Fruit fly (Drosophila melanogaster) whole organism, embryonic: Measurements from ENCODE around the gene Acp76A.
A peak's percentile ranks its signal among the peaks of the same experiment; 100 is the strongest.

ENCODE experiments used
- BEAF-32 ChIP-seq: fragments of 200-800 bp; sonication (Bioruptor generic); optimal IDR thresholded peaks from 3 replicates; lab custom pipeline; 2017; ENCODE audit warnings: missing biosample characterization, missing genetic modification characterization, mild to moderate bottlenecking, moderate library complexity, missing genetic modification reagents
- CG10147 ChIP-seq: fragments of 200-800 bp; sonication (Bioruptor generic); optimal IDR thresholded peaks from 2 replicates; lab custom pipeline; 2019; ENCODE audit warnings: missing biosample characterization, mild to moderate bottlenecking, missing genetic modification characterization, moderate library complexity
- CG10431 ChIP-seq: fragments of 200-800 bp; sonication (Bioruptor generic); optimal IDR thresholded peaks from 3 replicates; lab custom pipeline; 2018; ENCODE audit warnings: missing biosample characterization, mild to moderate bottlenecking, missing genetic modification characterization
- CG12155 ChIP-seq: fragments of 200-800 bp; sonication (Bioruptor generic); optimal IDR thresholded peaks from 3 replicates; lab custom pipeline; 2016; ENCODE audit warnings: missing biosample characterization, missing genetic modification characterization
- CG12659 ChIP-seq: fragments of 200-800 bp; sonication (Bioruptor generic); optimal IDR thresholded peaks from 3 replicates; lab custom pipeline; 2017; ENCODE audit warnings: mild to moderate bottlenecking, missing biosample characterization, missing genetic modification reagents, missing genetic modification characterization
- CG15073 ChIP-seq: fragments of 200-800 bp; sonication (Bioruptor generic); optimal IDR thresholded peaks from 2 replicates; lab custom pipeline; 2016; ENCODE audit warnings: missing biosample characterization, missing genetic modification characterization
- CG32532 ChIP-seq: fragments of 200-800 bp; sonication (Bioruptor generic); IDR thresholded peaks from 2 replicates; pipeline ENCODE4 v1.3.6; 2022; ENCODE audit warnings: missing biosample characterization, missing genetic modification characterization
- CG3281 ChIP-seq: fragments of 200-800 bp; sonication (Bioruptor generic); optimal IDR thresholded peaks from 3 replicates; lab custom pipeline; 2017; ENCODE audit warnings: missing biosample characterization, mild to moderate bottlenecking, missing genetic modification characterization
- CG33557 ChIP-seq: fragments of 200-800 bp; sonication (Bioruptor generic); optimal IDR thresholded peaks from 2 replicates; lab custom pipeline; 2019; ENCODE audit warnings: missing biosample characterization, mild to moderate bottlenecking, missing genetic modification characterization, moderate library complexity
- CG4328 ChIP-seq: fragments of 200-800 bp; sonication (Bioruptor generic); optimal IDR thresholded peaks from 3 replicates; lab custom pipeline; 2017; ENCODE audit warnings: missing biosample characterization, missing genetic modification reagents, missing genetic modification characterization
- CG6272 ChIP-seq: fragments of 200-800 bp; sonication (Bioruptor generic); IDR thresholded peaks from 2 replicates; pipeline ENCODE4 v1.3.6; 2022; ENCODE audit warnings: missing biosample characterization, missing genetic modification characterization
- CG6791 ChIP-seq: fragments of 200-800 bp; sonication (Bioruptor generic); IDR thresholded peaks from 3 replicates; pipeline ENCODE4 v1.3.6; 2022; ENCODE audit warnings: missing biosample characterization, missing genetic modification characterization; ENCODE audit not compliant: partially characterized antibody
- CG7372 ChIP-seq: fragments of 200-800 bp; sonication (Bioruptor generic); IDR thresholded peaks from 2 replicates; pipeline ENCODE4 v1.3.6; 2022; ENCODE audit warnings: missing biosample characterization, missing genetic modification characterization
- CG7556 ChIP-seq: fragments of 200-800 bp; sonication (Bioruptor generic); optimal IDR thresholded peaks from 2 replicates; lab custom pipeline; 2017; ENCODE audit warnings: missing biosample characterization, mild to moderate bottlenecking, missing genetic modification characterization
- CG7745 ChIP-seq: fragments of 200-800 bp; sonication (Bioruptor generic); optimal IDR thresholded peaks from 2 replicates; lab custom pipeline; 2018; ENCODE audit warnings: missing biosample characterization, mild to moderate bottlenecking, missing genetic modification characterization, moderate library complexity
- CG8290 ChIP-seq, 3 experiments: fragments of 200-800 bp; sonication (Bioruptor generic); optimal IDR thresholded peaks; 2 replicates each; lab custom pipeline; 2016 to 2019; ENCODE audit warnings: missing biosample characterization in 3 of 3, missing genetic modification characterization in 3 of 3, mild to moderate bottlenecking in 2 of 3, moderate library complexity in 1 of 3
- CG8944 ChIP-seq: fragments of 200-800 bp; sonication (Bioruptor generic); optimal IDR thresholded peaks from 3 replicates; lab custom pipeline; 2016; ENCODE audit warnings: missing biosample characterization, missing genetic modification characterization
- CG9437 ChIP-seq: fragments of 200-800 bp; sonication (Bioruptor generic); optimal IDR thresholded peaks from 2 replicates; lab custom pipeline; 2018; ENCODE audit warnings: missing biosample characterization, mild to moderate bottlenecking, missing genetic modification characterization
- CG9876 ChIP-seq: fragments of 200-800 bp; sonication (Bioruptor generic); optimal IDR thresholded peaks from 2 replicates; lab custom pipeline; 2016; ENCODE audit warnings: missing biosample characterization, missing genetic modification characterization
- CoRest ChIP-seq: fragments of 200-800 bp; sonication (Bioruptor generic); optimal IDR thresholded peaks from 3 replicates; lab custom pipeline; 2018; ENCODE audit warnings: missing biosample characterization, mild to moderate bottlenecking, missing genetic modification characterization, moderate library complexity
- D ChIP-seq, 2 experiments: fragments of 200-800 bp in 1 of 2; fragments of >200 bp in 1 of 2; sonication (Bioruptor generic) in 1 of 2; optimal IDR thresholded peaks; 2 replicates in 1 of 2; 3 replicates in 1 of 2; lab custom pipeline; 2017; ENCODE audit warnings: mild to moderate bottlenecking in 1 of 2, missing biosample characterization in 1 of 2, missing genetic modification characterization in 1 of 2, missing genetic modification reagents in 1 of 2
- Dip2 ChIP-seq: fragments of 200-800 bp; sonication (Bioruptor generic); IDR thresholded peaks from 2 replicates; pipeline ENCODE4 v1.3.6; 2022; ENCODE audit warnings: missing biosample characterization, missing genetic modification characterization
- Dp ChIP-seq: fragments of 200-800 bp; sonication (Bioruptor generic); optimal IDR thresholded peaks from 2 replicates; lab custom pipeline; 2018; ENCODE audit warnings: missing biosample characterization, mild to moderate bottlenecking, missing genetic modification characterization, moderate library complexity
- Ets97D ChIP-seq: fragments of 200-800 bp; sonication (Bioruptor generic); optimal IDR thresholded peaks from 3 replicates; lab custom pipeline; 2016; ENCODE audit warnings: missing biosample characterization, missing genetic modification characterization
- HLHmδ ChIP-seq: fragments of 200-800 bp; sonication (Bioruptor generic); optimal IDR thresholded peaks from 2 replicates; lab custom pipeline; 2018; ENCODE audit warnings: missing biosample characterization, mild to moderate bottlenecking, missing genetic modification characterization, moderate library complexity
- HmgZ ChIP-seq: fragments of 200-800 bp; sonication (Bioruptor generic); optimal IDR thresholded peaks from 2 replicates; lab custom pipeline; 2018; ENCODE audit warnings: missing biosample characterization, mild to moderate bottlenecking, missing genetic modification characterization
- Hr51 ChIP-seq, 2 experiments: fragments of 200-800 bp; sonication (Bioruptor generic); optimal IDR thresholded peaks; 2 replicates in 1 of 2; 3 replicates in 1 of 2; lab custom pipeline; 2016 to 2018; ENCODE audit warnings: missing biosample characterization in 2 of 2, missing genetic modification characterization in 2 of 2, mild to moderate bottlenecking in 1 of 2, moderate library complexity in 1 of 2
- Oli ChIP-seq: fragments of 200-800 bp; sonication (Bioruptor generic); optimal IDR thresholded peaks from 2 replicates; lab custom pipeline; 2018; ENCODE audit warnings: missing biosample characterization, mild to moderate bottlenecking, missing genetic modification characterization, moderate library complexity
- Xbp1 ChIP-seq: fragments of 200-800 bp; sonication (Bioruptor generic); optimal IDR thresholded peaks from 3 replicates; lab custom pipeline; 2016; ENCODE audit warnings: missing biosample characterization, mild to moderate bottlenecking, missing genetic modification characterization
- abd-A ChIP-seq: fragments of 200-800 bp; sonication (Bioruptor generic); optimal IDR thresholded peaks from 3 replicates; lab custom pipeline; 2019; ENCODE audit warnings: missing biosample characterization, mild to moderate bottlenecking, missing genetic modification characterization, moderate library complexity
- aop ChIP-seq: fragments of 200-800 bp; sonication (Bioruptor generic); IDR thresholded peaks from 2 replicates; pipeline ENCODE4 v1.3.6; 2022; ENCODE audit warnings: missing biosample characterization, missing genetic modification characterization
- btn ChIP-seq: fragments of 200-800 bp; sonication (Bioruptor generic); optimal IDR thresholded peaks from 2 replicates; lab custom pipeline; 2016; ENCODE audit warnings: missing biosample characterization, missing genetic modification characterization
- cad ChIP-seq: fragments of >200 bp; optimal IDR thresholded peaks from 2 replicates; lab custom pipeline; 2017; ENCODE audit warnings: missing biosample characterization, missing genetic modification characterization
- esg ChIP-seq: fragments of 200-800 bp; sonication (Bioruptor generic); conservative IDR thresholded peaks from 2 replicates; pipeline ENCODE4 v1.3.6; 2022; ENCODE audit warnings: missing biosample characterization, missing genetic modification characterization
- fd96Cb ChIP-seq: fragments of 200-800 bp; sonication (Bioruptor generic); optimal IDR thresholded peaks from 2 replicates; lab custom pipeline; 2018; ENCODE audit warnings: missing biosample characterization, mild to moderate bottlenecking, missing genetic modification characterization, moderate library complexity
- jing ChIP-seq: fragments of 200-800 bp; sonication (Bioruptor generic); optimal IDR thresholded peaks from 2 replicates; lab custom pipeline; 2018; ENCODE audit warnings: missing biosample characterization, mild to moderate bottlenecking, missing genetic modification characterization
- kay ChIP-seq: fragments of 200-800 bp; sonication (Bioruptor generic); optimal IDR thresholded peaks from 2 replicates; lab custom pipeline; 2016; ENCODE audit warnings: missing biosample characterization, missing genetic modification characterization
- lilli ChIP-seq: fragments of 200-800 bp; sonication (Bioruptor generic); optimal IDR thresholded peaks from 3 replicates; lab custom pipeline; 2016; ENCODE audit warnings: missing biosample characterization, missing genetic modification characterization
- mld ChIP-seq: fragments of 200-800 bp; sonication (Bioruptor generic); IDR thresholded peaks from 3 replicates; pipeline ENCODE4 v1.3.6; 2022; ENCODE audit warnings: missing biosample characterization, missing genetic modification characterization; ENCODE audit not compliant: partially characterized antibody
- nau ChIP-seq: fragments of 200-800 bp; sonication (Bioruptor generic); optimal IDR thresholded peaks from 3 replicates; lab custom pipeline; 2017; ENCODE audit warnings: missing biosample characterization, mild to moderate bottlenecking, missing genetic modification characterization, missing genetic modification reagents
- nerfin-2 ChIP-seq: fragments of 200-800 bp; sonication (Bioruptor generic); IDR thresholded peaks from 2 replicates; pipeline ENCODE4 v1.3.6; 2022; ENCODE audit warnings: missing biosample characterization, missing genetic modification characterization; ENCODE audit not compliant: partially characterized antibody
- ro ChIP-seq: fragments of 200-800 bp; sonication (Bioruptor generic); IDR thresholded peaks from 2 replicates; pipeline ENCODE4 v1.3.6; 2022; ENCODE audit warnings: missing biosample characterization, missing genetic modification characterization
- row ChIP-seq: fragments of 200-800 bp; sonication (Bioruptor generic); IDR thresholded peaks from 3 replicates; pipeline ENCODE4 v1.3.6; 2022; ENCODE audit warnings: missing biosample characterization, missing genetic modification characterization
- scrt ChIP-seq: fragments of 200-800 bp; sonication (Bioruptor generic); optimal IDR thresholded peaks from 2 replicates; lab custom pipeline; 2018; ENCODE audit warnings: missing biosample characterization, mild to moderate bottlenecking, missing genetic modification characterization, moderate library complexity
- seq ChIP-seq: fragments of 200-800 bp; sonication (Bioruptor generic); IDR thresholded peaks from 2 replicates; pipeline ENCODE4 v1.3.6; 2022; ENCODE audit warnings: missing biosample characterization, missing genetic modification characterization
- slou ChIP-seq: fragments of 200-800 bp; sonication (Bioruptor generic); optimal IDR thresholded peaks from 3 replicates; lab custom pipeline; 2016; ENCODE audit warnings: missing biosample characterization, missing genetic modification characterization
- wdn ChIP-seq: fragments of 200-800 bp; sonication (Bioruptor generic); IDR thresholded peaks from 2 replicates; pipeline ENCODE4 v1.3.6; 2022; ENCODE audit warnings: missing biosample characterization, missing genetic modification characterization

Gene Acp76A

dm6 chr3L:19086364-19087200, 34.8 kb upstream of the Acp76A start, which contains the start of gene Mkp3 (continued):
- TF ChIP-seq nau (peak; percentile 81), btn (GFP tag; lab: Kevin White, UChicago) (no peak), CG7745 (tag; lab: Kevin White, UChicago) (no peak), mld (GFP tag; lab: Robert Waterston, UW) (no peak), scrt (GFP tag; lab: Kevin White, UChicago) (peak; percentile 89), BEAF-32 (no peak), CG32532 (GFP tag; lab: Robert Waterston, UW) (peak; percentile 93), CG7372 (GFP tag; lab: Robert Waterston, UW) (peak; percentile 90), CG10147 (peak; percentile 93), Xbp1 (GFP tag; lab: Kevin White, UChicago) (peak; percentile 71), abd-A (tag; lab: Kevin White, UChicago) (no peak), slou (GFP tag; lab: Kevin White, UChicago) (peak; percentile 43), CG33557 (peak; percentile 70), fd96Cb (tag; lab: Kevin White, UChicago) (peak; percentile 76), Ets97D (GFP tag; lab: Kevin White, UChicago) (no peak), Oli (tag; lab: Kevin White, UChicago) (peak; percentile 90), CG7556 (GFP tag; lab: Kevin White, UChicago) (peak; percentile 96), seq (GFP tag; lab: Robert Waterston, UW) (peak; percentile 92), nerfin-2 (GFP tag; lab: Robert Waterston, UW) (no peak), CG6791 (no peak), Hr51 (GFP tag; optimal IDR thresholded peaks at IDR 0.05; lab: Kevin White, UChicago) (peak; percentile 35 to 95), CG10431 (peak; percentile 58), D (optimal IDR thresholded peaks at IDR 0.05; lab: Kevin White, UChicago) (no peak), D (GFP tag; optimal IDR thresholded peaks at IDR 0.05; lab: Kevin White, UChicago) (peak; percentile 85), CG12659 (peak; percentile 95), CG9437 (GFP tag; lab: Kevin White, UChicago) (peak; percentile 80), wdn (GFP tag; lab: Robert Waterston, UW) (peak; percentile 89), CG15073 (GFP tag; lab: Kevin White, UChicago) (no peak), CG8290 (GFP tag; optimal IDR thresholded peaks at IDR 0.05; lab: Kevin White, UChicago) (no peak), CG8290 (tag; optimal IDR thresholded peaks at IDR 0.05; lab: Kevin White, UChicago) (peak in 1 of 2 experiments; percentile 59), CG4328 (GFP tag; lab: Kevin White, UChicago) (peak; percentile 86), lilli (peak; percentile 68), row (GFP tag; lab: Robert Waterston, UW) (peak; percentile 97), cad (no peak), CG8944 (no peak), CG12155 (peak; percentile 72), esg (GFP tag; lab: Robert Waterston, UW) (peak; percentile 89), CG6272 (peak; percentile 83), CoRest (peak; percentile 93), Dp (no peak), kay (peak; percentile 36), Dip2 (GFP tag; lab: Robert Waterston, UW) (no peak), jing (GFP tag; lab: Kevin White, UChicago) (peak; percentile 10), HLHmδ (no peak), ro (GFP tag; lab: Robert Waterston, UW) (peak; percentile 33; the same call in 1 of the 2 replicates), HmgZ (tag; lab: Kevin White, UChicago) (peak; percentile 91), CG9876 (GFP tag; lab: Kevin White, UChicago) (no peak), aop (GFP tag; lab: Robert Waterston, UW) (no peak), CG3281 (GFP tag; lab: Kevin White, UChicago) (peak; percentile 96)
